Fruit fly (Drosophila melanogaster) whole organism, embryonic: Measurements from ENCODE around the gene CG13138.

Experiments
- Asciz ChIP-seq: fragments of 200-800 bp; sonication (Bioruptor generic); optimal IDR thresholded peaks from 2 replicates; lab custom pipeline; 2017; ENCODE audit warnings: missing biosample characterization, mild to moderate bottlenecking, missing genetic modification characterization, missing genetic modification reagents
- BtbVII ChIP-seq: fragments of 200-800 bp; sonication (Bioruptor generic); optimal IDR thresholded peaks from 3 replicates; lab custom pipeline; 2017; ENCODE audit warnings: missing biosample characterization, mild to moderate bottlenecking, missing genetic modification characterization
- CG11723 ChIP-seq: fragments of 200-800 bp; sonication (Bioruptor generic); optimal IDR thresholded peaks from 2 replicates; lab custom pipeline; 2017; ENCODE audit warnings: missing biosample characterization, mild to moderate bottlenecking, missing genetic modification characterization
- CG12659 ChIP-seq: fragments of 200-800 bp; sonication (Bioruptor generic); optimal IDR thresholded peaks from 3 replicates; lab custom pipeline; 2017; ENCODE audit warnings: mild to moderate bottlenecking, missing biosample characterization, missing genetic modification reagents, missing genetic modification characterization
- CG1529 ChIP-seq: fragments of 200-800 bp; sonication (Bioruptor generic); optimal IDR thresholded peaks from 3 replicates; lab custom pipeline; 2018; ENCODE audit warnings: missing biosample characterization, missing genetic modification characterization
- CG17186 ChIP-seq: fragments of 200-800 bp; sonication (Bioruptor generic); optimal IDR thresholded peaks from 3 replicates; lab custom pipeline; 2017; ENCODE audit warnings: missing biosample characterization, missing genetic modification reagents, missing genetic modification characterization
- CG17361 ChIP-seq: fragments of 200-800 bp; sonication (Bioruptor generic); IDR thresholded peaks from 3 replicates; pipeline ENCODE4 v1.3.6; 2022; ENCODE audit warnings: missing biosample characterization, missing genetic modification characterization
- CG17802 ChIP-seq: fragments of 200-800 bp; sonication (Bioruptor generic); optimal IDR thresholded peaks from 2 replicates; lab custom pipeline; 2018; ENCODE audit warnings: missing biosample characterization, mild to moderate bottlenecking, missing genetic modification characterization, moderate library complexity
- CG2199 ChIP-seq: fragments of 200-800 bp; sonication (Bioruptor generic); IDR thresholded peaks from 3 replicates; pipeline ENCODE4 v1.3.6; 2022; ENCODE audit warnings: missing biosample characterization, missing genetic modification characterization
- CG33213 ChIP-seq: fragments of 200-800 bp; sonication (Bioruptor generic); optimal IDR thresholded peaks from 3 replicates; lab custom pipeline; 2016; ENCODE audit warnings: missing biosample characterization, missing genetic modification characterization
- CG4854 ChIP-seq: fragments of 200-800 bp; sonication (Bioruptor generic); optimal IDR thresholded peaks from 2 replicates; lab custom pipeline; 2016; ENCODE audit warnings: missing biosample characterization, missing genetic modification characterization, inconsistent platforms
- CG6765 ChIP-seq: fragments of 200-800 bp; sonication (Bioruptor generic); optimal IDR thresholded peaks from 3 replicates; lab custom pipeline; 2017; ENCODE audit warnings: missing biosample characterization, mild to moderate bottlenecking, missing genetic modification characterization
- CG7556 ChIP-seq: fragments of 200-800 bp; sonication (Bioruptor generic); optimal IDR thresholded peaks from 2 replicates; lab custom pipeline; 2017; ENCODE audit warnings: missing biosample characterization, mild to moderate bottlenecking, missing genetic modification characterization
- CG8765 ChIP-seq: fragments of 200-800 bp; sonication (Bioruptor generic); IDR thresholded peaks from 2 replicates; pipeline ENCODE4 v1.3.6; 2022; ENCODE audit warnings: missing biosample characterization, missing genetic modification characterization
- CG9215 ChIP-seq: fragments of 200-800 bp; sonication (Bioruptor generic); IDR thresholded peaks from 2 replicates; pipeline ENCODE4 v1.3.6; 2022; ENCODE audit warnings: missing biosample characterization, missing genetic modification characterization
- CHES-1-like ChIP-seq: fragments of 200-800 bp; sonication (Bioruptor generic); optimal IDR thresholded peaks from 2 replicates; lab custom pipeline; 2016; ENCODE audit warnings: missing biosample characterization, missing genetic modification characterization
- CrebB ChIP-seq: fragments of 200-800 bp; sonication (Bioruptor generic); optimal IDR thresholded peaks from 3 replicates; lab custom pipeline; 2018; ENCODE audit warnings: missing biosample characterization, mild to moderate bottlenecking, missing genetic modification characterization
- D ChIP-seq, 2 experiments: fragments of 200-800 bp in 1 of 2; fragments of >200 bp in 1 of 2; sonication (Bioruptor generic) in 1 of 2; optimal IDR thresholded peaks; 2 replicates in 1 of 2; 3 replicates in 1 of 2; lab custom pipeline; 2017; ENCODE audit warnings: mild to moderate bottlenecking in 1 of 2, missing biosample characterization in 1 of 2, missing genetic modification characterization in 1 of 2, missing genetic modification reagents in 1 of 2
- D19B ChIP-seq: fragments of 200-800 bp; sonication (Bioruptor generic); optimal IDR thresholded peaks from 2 replicates; lab custom pipeline; 2017; ENCODE audit warnings: missing biosample characterization, mild to moderate bottlenecking, missing genetic modification characterization
- Dek ChIP-seq: fragments of 200-800 bp; sonication (Bioruptor generic); optimal IDR thresholded peaks from 3 replicates; lab custom pipeline; 2019; ENCODE audit warnings: missing biosample characterization, mild to moderate bottlenecking, missing genetic modification characterization, moderate library complexity
- Hey ChIP-seq: fragments of 200-800 bp; sonication (Bioruptor generic); optimal IDR thresholded peaks from 3 replicates; lab custom pipeline; 2018; ENCODE audit warnings: missing biosample characterization, mild to moderate bottlenecking, missing genetic modification characterization
- Lpt ChIP-seq: fragments of >200 bp; optimal IDR thresholded peaks from 2 replicates; lab custom pipeline; 2018; ENCODE audit warnings: missing biosample characterization, missing genetic modification characterization
- Myb ChIP-seq: fragments of 200-800 bp; sonication (Bioruptor generic); optimal IDR thresholded peaks from 2 replicates; lab custom pipeline; 2016; ENCODE audit warnings: missing biosample characterization, missing genetic modification characterization
- Ravus ChIP-seq: fragments of 200-800 bp; sonication (Bioruptor generic); IDR thresholded peaks from 2 replicates; pipeline ENCODE4 v1.3.6; 2022; ENCODE audit warnings: missing biosample characterization, missing genetic modification characterization
- Sox100B ChIP-seq: fragments of 200-800 bp; sonication (Bioruptor generic); optimal IDR thresholded peaks from 3 replicates; lab custom pipeline; 2018; ENCODE audit warnings: missing biosample characterization, mild to moderate bottlenecking, missing genetic modification characterization
- Ssrp ChIP-seq: fragments of 200-800 bp; sonication (Bioruptor generic); optimal IDR thresholded peaks from 2 replicates; lab custom pipeline; 2018; ENCODE audit warnings: missing biosample characterization, mild to moderate bottlenecking, missing genetic modification characterization, moderate library complexity
- abd-A ChIP-seq: fragments of 200-800 bp; sonication (Bioruptor generic); optimal IDR thresholded peaks from 3 replicates; lab custom pipeline; 2019; ENCODE audit warnings: missing biosample characterization, mild to moderate bottlenecking, missing genetic modification characterization, moderate library complexity
- al ChIP-seq: fragments of 200-800 bp; sonication (Bioruptor generic); IDR thresholded peaks from 2 replicates; pipeline ENCODE4 v1.3.6; 2022; ENCODE audit warnings: missing biosample characterization, missing genetic modification characterization
- ato ChIP-seq: fragments of 200-800 bp; sonication (Bioruptor generic); IDR thresholded peaks from 2 replicates; pipeline ENCODE4 v1.3.6; 2022; ENCODE audit warnings: missing biosample characterization, missing genetic modification characterization; ENCODE audit not compliant: partially characterized antibody
- az2 ChIP-seq: fragments of 200-800 bp; sonication (Bioruptor generic); optimal IDR thresholded peaks from 3 replicates; lab custom pipeline; 2016; ENCODE audit warnings: missing biosample characterization, missing genetic modification characterization
- chm ChIP-seq: fragments of 200-800 bp; sonication (Bioruptor generic); IDR thresholded peaks from 2 replicates; pipeline ENCODE4 v1.3.6; 2022; ENCODE audit warnings: missing biosample characterization, missing genetic modification characterization
- dpn ChIP-seq, 2 experiments: fragments of 200-800 bp; sonication (Bioruptor generic); optimal IDR thresholded peaks; 3 replicates each; lab custom pipeline; 2016; ENCODE audit warnings: missing biosample characterization in 2 of 2, missing genetic modification characterization in 2 of 2
- grau ChIP-seq: fragments of 200-800 bp; optimal IDR thresholded peaks from 3 replicates; lab custom pipeline; 2019; ENCODE audit warnings: missing biosample characterization, mild to moderate bottlenecking, missing genetic modification characterization, moderate library complexity
- h ChIP-seq: fragments of >200 bp; optimal IDR thresholded peaks from 2 replicates; lab custom pipeline; 2017
- hkb ChIP-seq, 2 experiments: fragments of 200-800 bp in 1 of 2; fragments of >200 bp in 1 of 2; sonication (Bioruptor generic) in 1 of 2; IDR thresholded peaks in 1 of 2; optimal IDR thresholded peaks in 1 of 2; 2 replicates each; pipeline versions ENCODE4 v1.3.6 to Lab custom; 2017 to 2022; ENCODE audit warnings: missing biosample characterization in 1 of 2, missing genetic modification characterization in 1 of 2
- jigr1 ChIP-seq: fragments of 200-800 bp; sonication (Bioruptor generic); IDR thresholded peaks from 3 replicates; pipeline ENCODE4 v1.3.6; 2022; ENCODE audit warnings: missing biosample characterization, missing genetic modification characterization
- lab ChIP-seq: fragments of 200-800 bp; sonication (Bioruptor generic); optimal IDR thresholded peaks from 3 replicates; lab custom pipeline; 2017; ENCODE audit warnings: missing biosample characterization, missing genetic modification characterization, mild to moderate bottlenecking, moderate library complexity, missing genetic modification reagents
- lilli ChIP-seq: fragments of 200-800 bp; sonication (Bioruptor generic); optimal IDR thresholded peaks from 3 replicates; lab custom pipeline; 2016; ENCODE audit warnings: missing biosample characterization, missing genetic modification characterization
- mam ChIP-seq: fragments of 200-800 bp; sonication (Bioruptor generic); optimal IDR thresholded peaks from 3 replicates; lab custom pipeline; 2016; ENCODE audit warnings: missing biosample characterization, missing genetic modification characterization
- nerfin-2 ChIP-seq: fragments of 200-800 bp; sonication (Bioruptor generic); IDR thresholded peaks from 2 replicates; pipeline ENCODE4 v1.3.6; 2022; ENCODE audit warnings: missing biosample characterization, missing genetic modification characterization; ENCODE audit not compliant: partially characterized antibody
- phol ChIP-seq: fragments of 200-800 bp; sonication (Bioruptor generic); optimal IDR thresholded peaks from 3 replicates; lab custom pipeline; 2018; ENCODE audit warnings: missing biosample characterization, mild to moderate bottlenecking, missing genetic modification characterization, moderate library complexity
- prd ChIP-seq, 3 experiments: fragments of >200 bp in 2 of 3; fragments of 200-800 bp in 1 of 3; sonication (Bioruptor generic) in 1 of 3; optimal IDR thresholded peaks in 2 of 3; IDR thresholded peaks in 1 of 3; 2 replicates in 2 of 3; 3 replicates in 1 of 3; pipeline versions ENCODE4 v1.3.6 to Lab custom; 2017 to 2022; ENCODE audit warnings: missing biosample characterization in 1 of 3, missing genetic modification characterization in 1 of 3
- ranshi ChIP-seq: fragments of 200-800 bp; sonication (Bioruptor generic); IDR thresholded peaks from 2 replicates; pipeline ENCODE4 v1.3.6; 2022; ENCODE audit warnings: missing biosample characterization, missing genetic modification characterization
- sens ChIP-seq: fragments of 200-800 bp; sonication (Bioruptor generic); peaks from one replicate; lab custom pipeline; 2016; ENCODE audit warnings: missing biosample characterization, missing genetic modification characterization
- sr ChIP-seq: fragments of 200-800 bp; sonication (Bioruptor generic); IDR thresholded peaks from 3 replicates; pipeline ENCODE4 v1.3.6; 2022; ENCODE audit warnings: missing biosample characterization, missing genetic modification characterization

CG13138 gene

DNA sequence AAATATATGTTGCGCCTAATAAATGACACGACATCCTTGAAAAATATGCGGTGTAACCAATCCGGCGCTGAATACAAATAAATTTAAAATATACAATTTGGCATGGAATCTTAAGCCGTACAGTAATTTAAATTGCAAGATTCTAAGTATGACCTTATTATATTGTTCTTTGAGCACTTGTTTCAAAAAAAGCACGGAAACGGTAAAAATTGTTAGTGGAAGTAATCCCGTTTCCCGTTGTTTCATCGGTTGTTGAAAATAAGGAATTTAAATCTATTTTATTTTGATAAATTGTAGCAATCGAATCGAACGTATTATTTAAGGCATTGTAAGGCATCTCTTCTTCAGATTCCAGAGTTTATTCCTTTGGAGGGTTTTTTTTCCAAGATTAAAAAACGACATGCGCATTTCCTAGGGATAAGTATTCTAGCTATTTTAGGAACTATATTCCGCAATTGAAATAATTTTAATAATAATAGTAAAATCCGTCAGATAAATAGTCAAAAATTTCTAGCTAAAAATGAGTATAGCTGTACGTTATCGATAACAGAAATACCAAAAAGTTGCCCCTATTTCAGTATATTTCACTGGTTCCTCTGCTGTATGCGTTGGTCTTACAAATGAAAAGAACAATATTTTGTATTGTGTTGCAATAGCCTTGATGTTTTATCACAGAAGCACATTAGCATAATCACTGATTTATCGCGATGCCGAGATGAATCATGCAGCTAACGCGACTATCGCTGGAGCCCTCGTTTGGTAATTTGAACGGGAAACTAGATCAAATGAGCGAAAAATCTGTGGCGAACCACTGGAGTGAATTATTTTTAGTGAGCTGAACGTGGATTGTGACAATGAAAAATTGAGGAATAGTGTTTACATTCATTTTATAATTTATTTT lies 31.5 kb upstream of the CG13138 start, which contains the start of gene GATAd (continued):
- TF ChIP-seq CG11723 (GFP tag; lab: Kevin White, UChicago) (no peak), CG17186 (no peak)

DNA sequence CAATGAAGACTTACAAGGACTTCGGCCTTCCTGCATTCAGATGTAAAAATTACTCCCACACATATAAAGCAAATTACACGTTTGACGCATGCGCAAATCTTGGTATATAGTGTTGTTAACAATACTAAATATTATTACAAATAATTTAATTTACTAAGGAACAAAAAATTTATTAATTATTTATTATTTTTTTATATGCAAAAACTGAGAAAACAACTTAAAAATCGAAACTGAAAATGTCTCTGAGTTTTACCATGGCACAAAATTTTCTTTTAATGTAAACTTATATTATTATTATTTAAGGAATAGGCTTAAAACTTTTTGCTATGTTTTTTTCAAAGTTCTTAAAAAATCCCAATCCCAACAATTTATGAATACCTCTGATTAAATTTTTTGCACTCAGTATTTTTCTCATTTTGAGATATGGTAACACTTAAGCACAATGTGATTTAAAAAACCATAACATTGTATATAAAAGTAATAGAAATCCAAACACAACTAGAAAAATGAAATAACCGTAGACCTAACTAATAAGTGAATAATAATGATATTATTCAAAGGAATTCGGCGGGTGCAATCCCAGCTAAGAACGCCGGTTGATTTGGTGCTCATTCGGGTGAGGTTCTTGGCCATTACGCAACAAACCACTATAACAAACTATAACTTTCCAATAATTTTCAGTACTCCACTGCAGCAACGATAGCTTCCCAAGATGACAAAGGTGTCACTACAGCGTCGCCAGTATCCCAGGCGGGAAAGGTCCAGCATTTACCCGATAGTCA lies 29.4 kb upstream of the CG13138 start, which contains the start of the genes Schip1 and Cox10:
Schip1 (minus strand) TSS at position 51 of the 782 bp plus-strand sequence.
Cox10 (plus strand) TSS at position 406 of the 782 bp plus-strand sequence.
- TF ChIP-seq h (lab: Kevin White, UChicago) = no peak
- TF ChIP-seq CG12659 (GFP tag; lab: Kevin White, UChicago) = peak; percentile 29
- no peak for TF ChIP-seq abd-A
- TF ChIP-seq ato (GFP tag; lab: Robert Waterston, UW) = no peak
- peak; percentile 26; the same call in 1 of the 3 replicates for TF ChIP-seq CG17361 (GFP tag; lab: Robert Waterston, UW)
- TF ChIP-seq CG4854 = no peak
- TF ChIP-seq D (optimal IDR thresholded peaks at IDR 0.05; lab: Kevin White, UChicago) = no peak
- TF ChIP-seq D (GFP tag; optimal IDR thresholded peaks at IDR 0.05; lab: Kevin White, UChicago) = no peak
- TF ChIP-seq CG8765 = no peak
- no peak for TF ChIP-seq CG33213
- TF ChIP-seq hkb (optimal IDR thresholded peaks at IDR 0.05; lab: Kevin White, UChicago) = no peak
- no peak for TF ChIP-seq hkb (GFP tag; IDR thresholded peaks at IDR 0.05; lab: Robert Waterston, UW)
- TF ChIP-seq ranshi (GFP tag; lab: Robert Waterston, UW) = no peak
- no peak for TF ChIP-seq Lpt (GFP tag; lab: Kevin White, UChicago)
- no peak for TF ChIP-seq lab (GFP tag; lab: Kevin White, UChicago)
- TF ChIP-seq CrebB = no peak
- TF ChIP-seq BtbVII = no peak
- peak; percentile 21 for TF ChIP-seq Sox100B
- no peak for TF ChIP-seq CHES-1-like (GFP tag; lab: Kevin White, UChicago)
- no peak for TF ChIP-seq chm
- TF ChIP-seq al = no peak
- TF ChIP-seq prd (optimal IDR thresholded peaks at IDR 0.05; lab: Kevin White, UChicago) = no peak
- no peak for TF ChIP-seq prd (GFP tag; IDR thresholded peaks at IDR 0.05; lab: Robert Waterston, UW)
- TF ChIP-seq dpn (GFP tag; optimal IDR thresholded peaks at IDR 0.05; lab: Kevin White, UChicago) = peak in 1 of 2 experiments; percentile 16
- TF ChIP-seq phol (tag; lab: Kevin White, UChicago) = peak; percentile 20
- no peak for TF ChIP-seq az2 (GFP tag; lab: Kevin White, UChicago)
- no peak for TF ChIP-seq CG1529 (GFP tag; lab: Kevin White, UChicago)
- no peak for TF ChIP-seq Ssrp (tag; lab: Kevin White, UChicago)
- TF ChIP-seq jigr1 (GFP tag; lab: Robert Waterston, UW) = no peak
- TF ChIP-seq CG2199 (GFP tag; lab: Robert Waterston, UW) = no peak
- no peak for TF ChIP-seq grau
- TF ChIP-seq CG7556 (GFP tag; lab: Kevin White, UChicago) = no peak
- no peak for TF ChIP-seq mam (GFP tag; lab: Kevin White, UChicago)
- no peak for TF ChIP-seq nerfin-2 (GFP tag; lab: Robert Waterston, UW)
- no peak for TF ChIP-seq Asciz (GFP tag; lab: Kevin White, UChicago)
- TF ChIP-seq Hey (tag; lab: Kevin White, UChicago) = no peak
- TF ChIP-seq Myb (GFP tag; lab: Kevin White, UChicago) = no peak
- TF ChIP-seq D19B (GFP tag; lab: Kevin White, UChicago) = no peak
- TF ChIP-seq lilli (GFP tag; lab: Kevin White, UChicago) = no peak
- TF ChIP-seq sr = no peak
- TF ChIP-seq CG6765 (GFP tag; lab: Kevin White, UChicago) = no peak
- no peak for TF ChIP-seq Dek (tag; lab: Kevin White, UChicago)
- no peak for TF ChIP-seq CG9215 (GFP tag; lab: Robert Waterston, UW)
- no peak for TF ChIP-seq Ravus (GFP tag; lab: Robert Waterston, UW)
- TF ChIP-seq sens = peak; percentile 59
- no peak for TF ChIP-seq CG17802
